Worm (Caenorhabditis elegans): Measurements from ENCODE around the gene F02C9.2.

Gene F02C9.2

ce11 chrV:3119185-3119584, 14.3 kb upstream of the F02C9.2 start:
- TF ChIP-seq pqm-1 (tag; optimal IDR thresholded peaks at IDR 0.05) (peak; percentile 51), zfp-3 (GFP tag; conservative IDR thresholded peaks at IDR 0.05) (no peak), daf-19 (GFP tag; conservative IDR thresholded peaks at IDR 0.05) (no peak), Y105C5A.15 (GFP tag; IDR thresholded peaks at IDR 0.05) (no peak), zag-1 (tag; optimal IDR thresholded peaks at IDR 0.05) (no peak), nhr-28 (tag; optimal IDR thresholded peaks at IDR 0.05) (peak; percentile 87), dmd-6 (GFP tag; IDR thresholded peaks at IDR 0.05) (peak; percentile 49; the same call in 1 of the 2 replicates)

- TF ChIP-seq aha-1 (tag), result peak; percentile 49
- no peak for TF ChIP-seq mep-1 (tag; optimal IDR thresholded peaks at IDR 0.05)
Observed at ce11 chrV:3121743-3122142, 11.8 kb upstream of the F02C9.2 start, which contains the start of gene srt-56. srt-56 (minus strand) TSS chrV:3121843.

ce11 chrV:3122403-3122802, 11.1 kb upstream of the F02C9.2 start:
- TF ChIP-seq aha-1 (tag) (peak; percentile 93), T20F7.1 (GFP tag; optimal IDR thresholded peaks at IDR 0.05) (no peak)

- TF ChIP-seq lsy-2 (tag; optimal IDR thresholded peaks at IDR 0.05), result no peak
- TF ChIP-seq aha-1 (tag), result peak; percentile 28
Observed at ce11 chrV:3124912-3125311, 8.6 kb upstream of the F02C9.2 start, which contains the start of gene Y73C8C.12. Y73C8C.12 (plus strand) TSS chrV:3125212.

ce11 chrV:3127670-3128069, 5.8 kb upstream of the F02C9.2 start, which contains the start of gene Y73C8C.10:
Y73C8C.10 (minus strand) TSS chrV:3127770.
- TF ChIP-seq mep-1 (tag; optimal IDR thresholded peaks at IDR 0.05), result no peak
- TF ChIP-seq nhr-28 (tag; optimal IDR thresholded peaks at IDR 0.05), result peak; percentile 64
- TF ChIP-seq aha-1 (tag), result peak; percentile 32

ce11 chrV:3128803-3129202, 4.7 kb upstream of the F02C9.2 start, which contains the start of gene tat-6:
tat-6 (plus strand) TSS chrV:3129103.
- no peak for TF ChIP-seq ZK546.5 (tag; optimal IDR thresholded peaks at IDR 0.05)
- TF ChIP-seq nhr-41 (GFP tag; IDR thresholded peaks at IDR 0.05), result no peak
- no peak for TF ChIP-seq lin-1 (GFP tag; IDR thresholded peaks at IDR 0.05)
- TF ChIP-seq daf-16 (GFP tag; optimal IDR thresholded peaks at IDR 0.05), result no peak
- no peak for TF ChIP-seq daf-16 (tag; optimal IDR thresholded peaks at IDR 0.05)
- TF ChIP-seq ztf-7 (tag; optimal IDR thresholded peaks at IDR 0.05), result no peak
- no peak for TF ChIP-seq pha-4 (GFP tag; IDR thresholded peaks at IDR 0.05)
- TF ChIP-seq pha-4 (tag; optimal IDR thresholded peaks at IDR 0.05), result no peak
- no peak for TF ChIP-seq daf-19 (GFP tag; conservative IDR thresholded peaks at IDR 0.05)
- TF ChIP-seq aly-2 (tag; optimal IDR thresholded peaks at IDR 0.05), result no peak
- no peak for TF ChIP-seq nhr-48 (tag; optimal IDR thresholded peaks at IDR 0.05)
- no peak for TF ChIP-seq Y75B8A.6 (GFP tag; IDR thresholded peaks at IDR 0.05)
- no peak for TF ChIP-seq gei-8 (GFP tag; optimal IDR thresholded peaks at IDR 0.05)
- TF ChIP-seq vab-7 (GFP tag; IDR thresholded peaks at IDR 0.05), result no peak
- no peak for TF ChIP-seq fkh-10 (GFP tag; optimal IDR thresholded peaks at IDR 0.05)
- no peak for TF ChIP-seq aha-1 (tag)
- no peak for TF ChIP-seq dmd-8 (GFP tag; IDR thresholded peaks at IDR 0.05)

ce11 chrV:3132116-3132515, 1.4 kb upstream of the F02C9.2 start:
- TF ChIP-seq tag-97 (GFP tag; IDR thresholded peaks at IDR 0.05) (no peak), F44E2.7 (GFP tag; IDR thresholded peaks at IDR 0.05) (peak; percentile 62; the same call in 1 of the 2 replicates), Y48G9A.11 (GFP tag; IDR thresholded peaks at IDR 0.05) (peak; percentile 41; the same call in 1 of the 2 replicates), egl-43 (GFP tag; IDR thresholded peaks at IDR 0.05) (0 out of 2 replicates have a peak, but pooled peaks have one; percentile 11), ZK546.5 (tag; optimal IDR thresholded peaks at IDR 0.05) (no peak), set-16 (GFP tag; IDR thresholded peaks at IDR 0.05) (peak; percentile 99)
